Fruit fly (Drosophila melanogaster): Measurements from ENCODE around the gene Femcoat.

The Femcoat gene

dm6 chrX:4242726-4243125 is at the start of gene Femcoat:
Gene Femcoat, minus strand, starts transcription at chrX:4242826.
- TF ChIP-seq CG32121 (GFP tag; IDR thresholded peaks at IDR 0.05) (no peak), rn (GFP tag; IDR thresholded peaks at IDR 0.05) (no peak)

dm6 chrX:4280769-4281168 is 38.1 kb upstream of the Femcoat start:
- TF ChIP-seq CG4496 (GFP tag; IDR thresholded peaks at IDR 0.05) (no peak), CG12605 (GFP tag; IDR thresholded peaks at IDR 0.05) (peak; percentile 37; the same call in 1 of the 2 replicates)

- TF ChIP-seq CG34367 (tag; optimal IDR thresholded peaks at IDR 0.05), result no peak
- TF ChIP-seq rn (GFP tag; IDR thresholded peaks at IDR 0.05), result no peak
- TF ChIP-seq CG8159 (tag; optimal IDR thresholded peaks at IDR 0.05), result no peak
- TF ChIP-seq CG14655 (GFP tag; optimal IDR thresholded peaks at IDR 0.05), result no peak
- no peak for TF ChIP-seq Snoo (tag; optimal IDR thresholded peaks at IDR 0.05)
- no peak for TF ChIP-seq CG32121 (GFP tag; IDR thresholded peaks at IDR 0.05)
- TF ChIP-seq CG13204 (GFP tag; optimal IDR thresholded peaks at IDR 0.05), result no peak
- TF ChIP-seq CG9948 (tag; optimal IDR thresholded peaks at IDR 0.05), result no peak
- no peak for TF ChIP-seq CG10348 (GFP tag; IDR thresholded peaks at IDR 0.05)
- no peak for TF ChIP-seq Ets98B (GFP tag; IDR thresholded peaks at IDR 0.05)
These were observed 35.2 kb upstream of the Femcoat start, which contains the start of gene CG15578 for dm6 chrX:4277861-4278260. Gene CG15578, minus strand, starts transcription at chrX:4277961.

dm6 chrX:4276900-4277299 is 34.3 kb upstream of the Femcoat start, which contains the start of gene CG15577:
Gene CG15577, minus strand, starts transcription at chrX:4277000.
- TF ChIP-seq Pif1B (GFP tag; optimal IDR thresholded peaks at IDR 0.05) (no peak), CG8159 (tag; optimal IDR thresholded peaks at IDR 0.05) (no peak)

- no peak for TF ChIP-seq CG34367 (tag; optimal IDR thresholded peaks at IDR 0.05)
These were observed 30.9 kb upstream of the Femcoat start for dm6 chrX:4273499-4273898.

dm6 chrX:4268401-4268800 is 25.8 kb upstream of the Femcoat start, which contains the start of gene CG15572:
Gene CG15572, plus strand, starts transcription at chrX:4268701.
- no peak for TF ChIP-seq CG32121 (GFP tag; IDR thresholded peaks at IDR 0.05)
- no peak for TF ChIP-seq Pif1A (GFP tag; optimal IDR thresholded peaks at IDR 0.05)
- no peak for TF ChIP-seq CG10348 (GFP tag; IDR thresholded peaks at IDR 0.05)
- TF ChIP-seq EcR (GFP tag; optimal IDR thresholded peaks at IDR 0.05), result no peak
- TF ChIP-seq gl (tag; optimal IDR thresholded peaks at IDR 0.05), result no peak
- TF ChIP-seq Ets98B (GFP tag; IDR thresholded peaks at IDR 0.05), result no peak

dm6 chrX:4265797-4266196 is 23.2 kb upstream of the Femcoat start, which contains the start of gene CG12691:
Gene CG12691, plus strand, starts transcription at chrX:4266097.
- TF ChIP-seq CG34367 (tag; optimal IDR thresholded peaks at IDR 0.05) (no peak), CG13204 (GFP tag; optimal IDR thresholded peaks at IDR 0.05) (no peak), CG32121 (GFP tag; IDR thresholded peaks at IDR 0.05) (no peak), Pif1A (GFP tag; optimal IDR thresholded peaks at IDR 0.05) (no peak), Pif1B (GFP tag; optimal IDR thresholded peaks at IDR 0.05) (no peak)

dm6 chrX:4265327-4265726 is 22.7 kb upstream of the Femcoat start:
- TF ChIP-seq Snoo (tag; optimal IDR thresholded peaks at IDR 0.05) (no peak), rn (GFP tag; IDR thresholded peaks at IDR 0.05) (no peak), CG34367 (tag; optimal IDR thresholded peaks at IDR 0.05) (no peak), CG15710 (tag; optimal IDR thresholded peaks at IDR 0.05) (no peak), CG17806 (tag; optimal IDR thresholded peaks at IDR 0.05) (no peak), CG10348 (GFP tag; IDR thresholded peaks at IDR 0.05) (no peak), Pif1B (GFP tag; optimal IDR thresholded peaks at IDR 0.05) (no peak), Pif1A (GFP tag; optimal IDR thresholded peaks at IDR 0.05) (no peak), CG13204 (GFP tag; optimal IDR thresholded peaks at IDR 0.05) (no peak), fd96Ca (GFP tag; IDR thresholded peaks at IDR 0.05) (no peak), gl (tag; optimal IDR thresholded peaks at IDR 0.05) (no peak), CG8159 (tag; optimal IDR thresholded peaks at IDR 0.05) (no peak), CG8301 (tag; optimal IDR thresholded peaks at IDR 0.05) (no peak), EcR (GFP tag; optimal IDR thresholded peaks at IDR 0.05) (no peak), CG4496 (GFP tag; IDR thresholded peaks at IDR 0.05) (no peak), CG14655 (GFP tag; optimal IDR thresholded peaks at IDR 0.05) (no peak), CG32121 (GFP tag; IDR thresholded peaks at IDR 0.05) (no peak), CG12605 (GFP tag; IDR thresholded peaks at IDR 0.05) (no peak), CG9948 (tag; optimal IDR thresholded peaks at IDR 0.05) (no peak), D1 (tag; optimal IDR thresholded peaks at IDR 0.05) (no peak)

dm6 chrX:4264319-4264718 is 21.7 kb upstream of the Femcoat start:
- TF ChIP-seq D1 (tag; optimal IDR thresholded peaks at IDR 0.05) (no peak), Snoo (tag; optimal IDR thresholded peaks at IDR 0.05) (no peak), Pif1A (GFP tag; optimal IDR thresholded peaks at IDR 0.05) (peak; percentile 19), rn (GFP tag; IDR thresholded peaks at IDR 0.05) (0 out of 2 replicates have a peak, but pooled peaks have one; percentile 7), CG13204 (GFP tag; optimal IDR thresholded peaks at IDR 0.05) (no peak), CG12605 (GFP tag; IDR thresholded peaks at IDR 0.05) (0 out of 2 replicates have a peak, but pooled peaks have one; percentile 10), CG32121 (GFP tag; IDR thresholded peaks at IDR 0.05) (peak; percentile 64), CG9948 (tag; optimal IDR thresholded peaks at IDR 0.05) (peak; percentile 13), CG4496 (GFP tag; IDR thresholded peaks at IDR 0.05) (peak; percentile 52; the same call in 2 of the 3 replicates), CG10348 (GFP tag; IDR thresholded peaks at IDR 0.05) (no peak), CG17806 (tag; optimal IDR thresholded peaks at IDR 0.05) (peak; percentile 15), CG8301 (tag; optimal IDR thresholded peaks at IDR 0.05) (peak; percentile 47), CG8159 (tag; optimal IDR thresholded peaks at IDR 0.05) (peak; percentile 32), fd96Ca (GFP tag; IDR thresholded peaks at IDR 0.05) (peak; percentile 61; the same call in 2 of the 3 replicates), CG14655 (GFP tag; optimal IDR thresholded peaks at IDR 0.05) (peak; percentile 53), Pif1B (GFP tag; optimal IDR thresholded peaks at IDR 0.05) (no peak), Ets98B (GFP tag; IDR thresholded peaks at IDR 0.05) (peak; percentile 66), gl (tag; optimal IDR thresholded peaks at IDR 0.05) (no peak), CG15710 (tag; optimal IDR thresholded peaks at IDR 0.05) (peak; percentile 4), EcR (GFP tag; optimal IDR thresholded peaks at IDR 0.05) (no peak), CG34367 (tag; optimal IDR thresholded peaks at IDR 0.05) (no peak)
